Comparison of ENCODE assay signal across 6 fruit fly cellular contexts in genomic region chr3R:21632930-21633780, dm6.
TF ChIP-seq lines count a peak whose summit lies in the region.

No protein-coding gene starts in this region.

- peak; percentile 8 for TF ChIP-seq CTCF in whole organism, embryonic (GFP tag; optimal IDR thresholded peaks at IDR 0.05; lab: Kevin White, UChicago)

TF ChIP-seq in whole organism, 6 proteins besides CTCF, POLR2A, EP300 and RAD21:
- no peak for TF ChIP-seq psq (optimal IDR thresholded peaks at IDR 0.05; lab: Kevin White, UChicago)
- no peak for TF ChIP-seq pan (optimal IDR thresholded peaks at IDR 0.05; lab: Kevin White, UChicago)
- TF ChIP-seq CG8478 (optimal IDR thresholded peaks at IDR 0.05; lab: Kevin White, UChicago), result no peak
- no peak for TF ChIP-seq usp (GFP tag; optimal IDR thresholded peaks at IDR 0.05; lab: Kevin White, UChicago)
- peak; percentile 59 for TF ChIP-seq Dll (optimal IDR thresholded peaks at IDR 0.05; lab: Kevin White, UChicago)
- no peak for TF ChIP-seq EcR (GFP tag; optimal IDR thresholded peaks at IDR 0.05; lab: Kevin White, UChicago)

TF ChIP-seq in whole organism, adult, 20 proteins besides CTCF, POLR2A, EP300 and RAD21 (continues in another document):
- TF ChIP-seq CG14711 (tag; optimal IDR thresholded peaks at IDR 0.05; lab: Kevin White, UChicago), result peak; percentile 21
- peak; percentile 55 for TF ChIP-seq CG33017 (tag; optimal IDR thresholded peaks at IDR 0.05; lab: Kevin White, UChicago)
- TF ChIP-seq pad (GFP tag; optimal IDR thresholded peaks at IDR 0.05; lab: Kevin White, UChicago), result peak; percentile 38
- TF ChIP-seq CG11617 (GFP tag; optimal IDR thresholded peaks at IDR 0.05; lab: Kevin White, UChicago), result peak; percentile 49
- TF ChIP-seq CG12768 (GFP tag; optimal IDR thresholded peaks at IDR 0.05; lab: Kevin White, UChicago), result peak; percentile 80
- peak; percentile 77 for TF ChIP-seq Clk (GFP tag; optimal IDR thresholded peaks at IDR 0.05; lab: Kevin White, UChicago)
- peak; percentile 82 for TF ChIP-seq toe (GFP tag; optimal IDR thresholded peaks at IDR 0.05; lab: Kevin White, UChicago)
- TF ChIP-seq cic (GFP tag; optimal IDR thresholded peaks at IDR 0.05; lab: Kevin White, UChicago), result peak; percentile 94
- no peak for TF ChIP-seq CG1620 (GFP tag; optimal IDR thresholded peaks at IDR 0.05; lab: Kevin White, UChicago)
- TF ChIP-seq Hr96 (GFP tag; optimal IDR thresholded peaks at IDR 0.05; lab: Kevin White, UChicago), result peak; percentile 62
- TF ChIP-seq CG7045 (GFP tag; optimal IDR thresholded peaks at IDR 0.05; lab: Kevin White, UChicago), result peak; percentile 57
- peak; percentile 60 for TF ChIP-seq CG5204 (GFP tag; optimal IDR thresholded peaks at IDR 0.05; lab: Kevin White, UChicago)
- peak; percentile 81 for TF ChIP-seq ovo (GFP tag; optimal IDR thresholded peaks at IDR 0.05; lab: Kevin White, UChicago)
- TF ChIP-seq Mnt (GFP tag; optimal IDR thresholded peaks at IDR 0.05; lab: Kevin White, UChicago), result peak; percentile 95
- TF ChIP-seq bab1 (GFP tag; optimal IDR thresholded peaks at IDR 0.05; lab: Kevin White, UChicago), result peak; percentile 99
- no peak for TF ChIP-seq Crg-1 (GFP tag; optimal IDR thresholded peaks at IDR 0.05; lab: Kevin White, UChicago)
- peak; percentile 66 for TF ChIP-seq tj (GFP tag; optimal IDR thresholded peaks at IDR 0.05; lab: Kevin White, UChicago)

TF ChIP-seq in whole organism, embryonic, 481 proteins besides CTCF, POLR2A, EP300 and RAD21 (continues in another document):
- no peak for TF ChIP-seq CG9437 (GFP tag; optimal IDR thresholded peaks at IDR 0.05; lab: Kevin White, UChicago)
- peak; percentile 30 for TF ChIP-seq cad (GFP tag; optimal IDR thresholded peaks at IDR 0.05; lab: Kevin White, UChicago)
- TF ChIP-seq D19A (tag; optimal IDR thresholded peaks at IDR 0.05; lab: Kevin White, UChicago), result peak; percentile 70
- no peak for TF ChIP-seq ap (GFP tag; IDR thresholded peaks at IDR 0.05; lab: Robert Waterston, UW)
- no peak for TF ChIP-seq CG33213 (GFP tag; optimal IDR thresholded peaks at IDR 0.05; lab: Kevin White, UChicago)
- TF ChIP-seq B-H2 (GFP tag; optimal IDR thresholded peaks at IDR 0.05; lab: Kevin White, UChicago), result peak; percentile 69
- TF ChIP-seq slou (GFP tag; optimal IDR thresholded peaks at IDR 0.05; lab: Kevin White, UChicago), result no peak
- TF ChIP-seq CG13894 (tag; optimal IDR thresholded peaks at IDR 0.05; lab: Kevin White, UChicago), result no peak
- TF ChIP-seq Optix (GFP tag; IDR thresholded peaks at IDR 0.05; lab: Robert Waterston, UW), result no peak
- TF ChIP-seq CG7556 (GFP tag; optimal IDR thresholded peaks at IDR 0.05; lab: Kevin White, UChicago), result peak; percentile 69
- TF ChIP-seq CG10366 (GFP tag; IDR thresholded peaks at IDR 0.05; lab: Robert Waterston, UW), result no peak
- TF ChIP-seq CG17361 (GFP tag; IDR thresholded peaks at IDR 0.05; lab: Robert Waterston, UW), result no peak
- peak; percentile 69 for TF ChIP-seq CG14710 (tag; optimal IDR thresholded peaks at IDR 0.05; lab: Kevin White, UChicago)
- peak; percentile 35 for TF ChIP-seq CG13296 (GFP tag; optimal IDR thresholded peaks at IDR 0.05; lab: Kevin White, UChicago)
- no peak for TF ChIP-seq gfzf (GFP tag; optimal IDR thresholded peaks at IDR 0.05; lab: Kevin White, UChicago)
- no peak for TF ChIP-seq gsb (GFP tag; IDR thresholded peaks at IDR 0.05; lab: Robert Waterston, UW)
- TF ChIP-seq vfl (GFP tag; optimal IDR thresholded peaks at IDR 0.05; lab: Kevin White, UChicago), result no peak
- no peak for TF ChIP-seq CG12071 (GFP tag; optimal IDR thresholded peaks at IDR 0.05; lab: Kevin White, UChicago)
- peak; percentile 26 for TF ChIP-seq Hmr (GFP tag; optimal IDR thresholded peaks at IDR 0.05; lab: Kevin White, UChicago)

TF ChIP-seq in whole organism, prepupa, 60 proteins besides CTCF, POLR2A, EP300 and RAD21 (continues in another document):
- TF ChIP-seq CG8119 (GFP tag; IDR thresholded peaks at IDR 0.05; lab: Robert Waterston, UW), result no peak
- TF ChIP-seq CG6163 (GFP tag; IDR thresholded peaks at IDR 0.05; lab: Robert Waterston, UW), result no peak
- TF ChIP-seq svp (GFP tag; lab: Kevin White, UChicago), result peak; percentile 82
- TF ChIP-seq CG11902 (GFP tag; optimal IDR thresholded peaks at IDR 0.05; lab: Kevin White, UChicago), result no peak
- TF ChIP-seq OdsH (GFP tag; optimal IDR thresholded peaks at IDR 0.05; lab: Kevin White, UChicago), result peak; percentile 65
- peak; percentile 61 for TF ChIP-seq achi (GFP tag; optimal IDR thresholded peaks at IDR 0.05; lab: Kevin White, UChicago)
- peak; percentile 52 for TF ChIP-seq CG10631 (GFP tag; optimal IDR thresholded peaks at IDR 0.05; lab: Kevin White, UChicago)
- TF ChIP-seq fd85E (GFP tag; optimal IDR thresholded peaks at IDR 0.05; lab: Kevin White, UChicago), result peak; percentile 85
- peak; percentile 50 for TF ChIP-seq Lpt (GFP tag; optimal IDR thresholded peaks at IDR 0.05; lab: Kevin White, UChicago)
- TF ChIP-seq CG9139 (GFP tag; optimal IDR thresholded peaks at IDR 0.05; lab: Kevin White, UChicago), result peak; percentile 47
- TF ChIP-seq CG3032 (tag; optimal IDR thresholded peaks at IDR 0.05; lab: Kevin White, UChicago), result peak; percentile 59
- peak; percentile 51 for TF ChIP-seq Ets96B (tag; optimal IDR thresholded peaks at IDR 0.05; lab: Kevin White, UChicago)
- peak; percentile 54 for TF ChIP-seq Smox (GFP tag; optimal IDR thresholded peaks at IDR 0.05; lab: Kevin White, UChicago)
- TF ChIP-seq CG3919 (GFP tag; optimal IDR thresholded peaks at IDR 0.05; lab: Kevin White, UChicago), result peak; percentile 28
- TF ChIP-seq fd59A (GFP tag; optimal IDR thresholded peaks at IDR 0.05; lab: Kevin White, UChicago), result no peak
- TF ChIP-seq Gug (GFP tag; IDR thresholded peaks at IDR 0.05; lab: Robert Waterston, UW), result no peak
- TF ChIP-seq CG8632 (GFP tag; optimal IDR thresholded peaks at IDR 0.05; lab: Kevin White, UChicago), result no peak
- peak; percentile 18 for TF ChIP-seq CG31627 (GFP tag; optimal IDR thresholded peaks at IDR 0.05; lab: Kevin White, UChicago)
- no peak for TF ChIP-seq Ets21C (GFP tag; optimal IDR thresholded peaks at IDR 0.05; lab: Kevin White, UChicago)

TF ChIP-seq in whole organism, pupa, 21 proteins besides CTCF, POLR2A, EP300 and RAD21:
- TF ChIP-seq CG34367 (tag; optimal IDR thresholded peaks at IDR 0.05; lab: Kevin White, UChicago) (peak; percentile 33), CG4496 (GFP tag; IDR thresholded peaks at IDR 0.05; lab: Robert Waterston, UW) (no peak), Ets98B (GFP tag; IDR thresholded peaks at IDR 0.05; lab: Robert Waterston, UW) (no peak), CG12605 (GFP tag; IDR thresholded peaks at IDR 0.05; lab: Robert Waterston, UW) (no peak), CG9948 (tag; optimal IDR thresholded peaks at IDR 0.05; lab: Kevin White, UChicago) (peak; percentile 58), Snoo (tag; optimal IDR thresholded peaks at IDR 0.05; lab: Kevin White, UChicago) (no peak), CG14655 (GFP tag; optimal IDR thresholded peaks at IDR 0.05; lab: Kevin White, UChicago) (peak; percentile 66), EcR (GFP tag; optimal IDR thresholded peaks at IDR 0.05; lab: Kevin White, UChicago) (no peak), Pif1A (GFP tag; optimal IDR thresholded peaks at IDR 0.05; lab: Kevin White, UChicago) (peak; percentile 25), CG8159 (tag; optimal IDR thresholded peaks at IDR 0.05; lab: Kevin White, UChicago) (peak; percentile 61), rn (GFP tag; IDR thresholded peaks at IDR 0.05; lab: Robert Waterston, UW) (no peak), CG32121 (GFP tag; IDR thresholded peaks at IDR 0.05; lab: Robert Waterston, UW) (no peak), Pif1B (GFP tag; optimal IDR thresholded peaks at IDR 0.05; lab: Kevin White, UChicago) (peak; percentile 26), CG10348 (GFP tag; IDR thresholded peaks at IDR 0.05; lab: Robert Waterston, UW) (no peak), CG8301 (tag; optimal IDR thresholded peaks at IDR 0.05; lab: Kevin White, UChicago) (peak; percentile 49), gl (tag; optimal IDR thresholded peaks at IDR 0.05; lab: Kevin White, UChicago) (no peak), CG15710 (tag; optimal IDR thresholded peaks at IDR 0.05; lab: Kevin White, UChicago) (peak; percentile 40), D1 (tag; optimal IDR thresholded peaks at IDR 0.05; lab: Kevin White, UChicago) (peak; percentile 58), fd96Ca (GFP tag; IDR thresholded peaks at IDR 0.05; lab: Robert Waterston, UW) (no peak), CG17806 (tag; optimal IDR thresholded peaks at IDR 0.05; lab: Kevin White, UChicago) (peak; percentile 55), CG13204 (GFP tag; optimal IDR thresholded peaks at IDR 0.05; lab: Kevin White, UChicago) (peak; percentile 45)

TF ChIP-seq in whole organism, wandering third instar larva, 38 proteins besides CTCF, POLR2A, EP300 and RAD21 (continues in another document):
- TF ChIP-seq tai (GFP tag; optimal IDR thresholded peaks at IDR 0.05; lab: Kevin White, UChicago) (peak; percentile 77), Hr83 (GFP tag; optimal IDR thresholded peaks at IDR 0.05; lab: Kevin White, UChicago; ENCODE audit: poor library complexity, severe bottlenecking) (peak; percentile 65), sv (GFP tag; optimal IDR thresholded peaks at IDR 0.05; lab: Kevin White, UChicago) (peak; percentile 28), pan (optimal IDR thresholded peaks at IDR 0.05; lab: Kevin White, UChicago) (no peak), Abd-B (GFP tag; optimal IDR thresholded peaks at IDR 0.05; lab: Kevin White, UChicago) (no peak), br (GFP tag; optimal IDR thresholded peaks at IDR 0.05; lab: Kevin White, UChicago) (peak; percentile 20), ey (GFP tag; optimal IDR thresholded peaks at IDR 0.05; lab: Kevin White, UChicago) (peak; percentile 29), woc (GFP tag; optimal IDR thresholded peaks at IDR 0.05; lab: Kevin White, UChicago) (peak; percentile 68), N (GFP tag; optimal IDR thresholded peaks at IDR 0.05; lab: Kevin White, UChicago) (no peak), OdsH (GFP tag; optimal IDR thresholded peaks at IDR 0.05; lab: Kevin White, UChicago) (peak; percentile 1), dl (GFP tag; optimal IDR thresholded peaks at IDR 0.05; lab: Kevin White, UChicago; ENCODE audit: insufficient read depth in 1 of 2, partially characterized antibody in 2 of 2) (peak; percentile 71 to 75), brk (GFP tag; optimal IDR thresholded peaks at IDR 0.05; lab: Kevin White, UChicago) (peak; percentile 64), lola (GFP tag; optimal IDR thresholded peaks at IDR 0.05; lab: Kevin White, UChicago) (no peak), foxo (GFP tag; optimal IDR thresholded peaks at IDR 0.05; lab: Kevin White, UChicago) (peak; percentile 36 to 54), Jra (GFP tag; optimal IDR thresholded peaks at IDR 0.05; lab: Kevin White, UChicago) (no peak), fru (GFP tag; optimal IDR thresholded peaks at IDR 0.05; lab: Kevin White, UChicago) (peak; percentile 61), sage (GFP tag; optimal IDR thresholded peaks at IDR 0.05; lab: Kevin White, UChicago) (peak; percentile 64), Dfd (GFP tag; optimal IDR thresholded peaks at IDR 0.05; lab: Kevin White, UChicago) (no peak), GATAd (GFP tag; optimal IDR thresholded peaks at IDR 0.05; lab: Kevin White, UChicago) (no peak), Hr78 (GFP tag; optimal IDR thresholded peaks at IDR 0.05; lab: Kevin White, UChicago) (no peak), CrebA (GFP tag; optimal IDR thresholded peaks at IDR 0.05; lab: Kevin White, UChicago; ENCODE audit: borderline replicate concordance) (peak; percentile 54), Sp1 (GFP tag; optimal IDR thresholded peaks at IDR 0.05; lab: Kevin White, UChicago) (peak; percentile 51)
